Worm (Caenorhabditis elegans): Measurements from ENCODE around the gene fbxb-85.

ce11 chrIII:10881462-10881861 lies 32.7 kb upstream of the fbxb-85 start, which contains the start of gene athp-1:
- no peak for TF ChIP-seq nhr-77 (tag; optimal IDR thresholded peaks at IDR 0.05)
- no peak for TF ChIP-seq lin-13 (GFP tag; optimal IDR thresholded peaks at IDR 0.05)
- no peak for TF ChIP-seq snpc-4 (tag; optimal IDR thresholded peaks at IDR 0.05)
- TF ChIP-seq ama-1 (optimal IDR thresholded peaks at IDR 0.05), result no peak
- TF ChIP-seq nhr-25 (tag; optimal IDR thresholded peaks at IDR 0.05), result no peak
